Fruit fly (Drosophila melanogaster): ENCODE measurements around the gene tHMG2.

The tHMG2 gene

dm6 chr3R:22528264-22529158 is 35.8 kb downstream of the tHMG2 start, which contains the start of gene CG5346 (continued):
- TF ChIP-seq sr (GFP tag; IDR thresholded peaks at IDR 0.05), result no peak
- TF ChIP-seq CG31441 (GFP tag; IDR thresholded peaks at IDR 0.05), result 0 out of 2 replicates have a peak, but pooled peaks have one; percentile 37
- no peak for TF ChIP-seq Oaz (GFP tag; IDR thresholded peaks at IDR 0.05)
- no peak for TF ChIP-seq her (GFP tag; optimal IDR thresholded peaks at IDR 0.05)
- TF ChIP-seq CG3838 (GFP tag; optimal IDR thresholded peaks at IDR 0.05), result no peak
- no peak for TF ChIP-seq bowl (GFP tag; IDR thresholded peaks at IDR 0.05)
- no peak for TF ChIP-seq CG10366 (GFP tag; IDR thresholded peaks at IDR 0.05)
- no peak for TF ChIP-seq CG15479 (GFP tag; optimal IDR thresholded peaks at IDR 0.05)
- no peak for TF ChIP-seq CG12744 (GFP tag; optimal IDR thresholded peaks at IDR 0.05)
- 0 out of 3 replicates have a peak, but pooled peaks have one; percentile 19 for TF ChIP-seq CG17361 (GFP tag; IDR thresholded peaks at IDR 0.05)
- no peak for TF ChIP-seq prd (optimal IDR thresholded peaks at IDR 0.05)
- TF ChIP-seq prd (GFP tag; IDR thresholded peaks at IDR 0.05), result no peak
- no peak for TF ChIP-seq Xbp1 (GFP tag; optimal IDR thresholded peaks at IDR 0.05)
- peak; percentile 49 for TF ChIP-seq CG32772 (GFP tag; IDR thresholded peaks at IDR 0.05)
- peak; percentile 50 for TF ChIP-seq sd (tag; optimal IDR thresholded peaks at IDR 0.05)
- no peak for TF ChIP-seq oc (tag; optimal IDR thresholded peaks at IDR 0.05)
- TF ChIP-seq Usf (GFP tag; optimal IDR thresholded peaks at IDR 0.05), result no peak
- TF ChIP-seq Lhr (GFP tag; optimal IDR thresholded peaks at IDR 0.05), result peak; percentile 4
- no peak for TF ChIP-seq sima (GFP tag; optimal IDR thresholded peaks at IDR 0.05)
- no peak for TF ChIP-seq Nf-YC (tag; optimal IDR thresholded peaks at IDR 0.05)
- TF ChIP-seq peb (GFP tag; IDR thresholded peaks at IDR 0.05), result no peak
- peak; percentile 79 for TF ChIP-seq CG34224 (GFP tag; IDR thresholded peaks at IDR 0.05; ENCODE audit: partially characterized antibody)
- no peak for TF ChIP-seq Trl (optimal IDR thresholded peaks at IDR 0.05)
- TF ChIP-seq Trl (GFP tag; optimal IDR thresholded peaks at IDR 0.05), result no peak
- no peak for TF ChIP-seq ab (GFP tag; optimal IDR thresholded peaks at IDR 0.05)
- no peak for TF ChIP-seq Nf-YB (GFP tag; optimal IDR thresholded peaks at IDR 0.05)
- no peak for TF ChIP-seq vfl (GFP tag; optimal IDR thresholded peaks at IDR 0.05)
- no peak for TF ChIP-seq CG12104 (GFP tag; optimal IDR thresholded peaks at IDR 0.05)
- TF ChIP-seq CG4328 (GFP tag; optimal IDR thresholded peaks at IDR 0.05), result no peak
- no peak for TF ChIP-seq Doc2 (GFP tag; IDR thresholded peaks at IDR 0.05)
- no peak for TF ChIP-seq CG7556 (GFP tag; optimal IDR thresholded peaks at IDR 0.05)
- TF ChIP-seq Tbp (GFP tag; optimal IDR thresholded peaks at IDR 0.05), result no peak
- TF ChIP-seq CG7786 (GFP tag; optimal IDR thresholded peaks at IDR 0.05), result no peak
- no peak for TF ChIP-seq ranshi (GFP tag; IDR thresholded peaks at IDR 0.05)
- TF ChIP-seq bbx (GFP tag; IDR thresholded peaks at IDR 0.05; ENCODE audit: partially characterized antibody), result peak; percentile 91
- TF ChIP-seq twi (tag; optimal IDR thresholded peaks at IDR 0.05), result no peak
- TF ChIP-seq lbe (GFP tag; optimal IDR thresholded peaks at IDR 0.05), result no peak
- TF ChIP-seq CG2199 (GFP tag; IDR thresholded peaks at IDR 0.05), result peak; percentile 59; the same call in 1 of the 3 replicates
- TF ChIP-seq CG34422 (GFP tag; IDR thresholded peaks at IDR 0.05), result no peak
- TF ChIP-seq CkIIα-i1 (GFP tag; IDR thresholded peaks at IDR 0.05), result no peak
- TF ChIP-seq dmrt99B (tag; optimal IDR thresholded peaks at IDR 0.05), result no peak
- TF ChIP-seq Hey (tag; optimal IDR thresholded peaks at IDR 0.05), result no peak
- TF ChIP-seq CG12155 (GFP tag; optimal IDR thresholded peaks at IDR 0.05), result no peak
- TF ChIP-seq CG11560 (tag; IDR thresholded peaks at IDR 0.05), result no peak
- TF ChIP-seq CG1233 (GFP tag; optimal IDR thresholded peaks at IDR 0.05), result no peak
- no peak for TF ChIP-seq CG33557 (GFP tag; optimal IDR thresholded peaks at IDR 0.05)
- no peak for TF ChIP-seq ro (GFP tag; IDR thresholded peaks at IDR 0.05)
- no peak for TF ChIP-seq NK7.1 (GFP tag; optimal IDR thresholded peaks at IDR 0.05)
- TF ChIP-seq CG2712 (tag; optimal IDR thresholded peaks at IDR 0.05), result no peak
- no peak for TF ChIP-seq da (GFP tag; optimal IDR thresholded peaks at IDR 0.05)
- peak; percentile 89 for TF ChIP-seq CG7963 (GFP tag; IDR thresholded peaks at IDR 0.05; ENCODE audit: partially characterized antibody)
